Worm (Caenorhabditis elegans): Measurements from ENCODE around the gene Y73F8A.15.

ce11 chrIV:15300041-15300440, 21.3 kb upstream of the Y73F8A.15 start:
- TF ChIP-seq snpc-4 (tag; optimal IDR thresholded peaks at IDR 0.05) (no peak), nfya-1 (tag; optimal IDR thresholded peaks at IDR 0.05; ENCODE audit: insufficient read depth) (no peak), unc-62 (GFP tag; optimal IDR thresholded peaks at IDR 0.05) (no peak), fos-1 (tag; optimal IDR thresholded peaks at IDR 0.05) (no peak), mdl-1 (tag; optimal IDR thresholded peaks at IDR 0.05) (no peak), tbx-2 (tag; optimal IDR thresholded peaks at IDR 0.05) (no peak), ceh-9 (tag; optimal IDR thresholded peaks at IDR 0.05) (no peak), ama-1 (optimal IDR thresholded peaks at IDR 0.05) (no peak), ceh-28 (tag; optimal IDR thresholded peaks at IDR 0.05) (no peak), lin-15B (tag; optimal IDR thresholded peaks at IDR 0.05) (no peak), fkh-10 (GFP tag; optimal IDR thresholded peaks at IDR 0.05) (no peak)

Measured in whole organism, L3 larva.